Worm (Caenorhabditis elegans): ENCODE measurements around the gene T07G12.4.

Gene T07G12.4

DNA sequence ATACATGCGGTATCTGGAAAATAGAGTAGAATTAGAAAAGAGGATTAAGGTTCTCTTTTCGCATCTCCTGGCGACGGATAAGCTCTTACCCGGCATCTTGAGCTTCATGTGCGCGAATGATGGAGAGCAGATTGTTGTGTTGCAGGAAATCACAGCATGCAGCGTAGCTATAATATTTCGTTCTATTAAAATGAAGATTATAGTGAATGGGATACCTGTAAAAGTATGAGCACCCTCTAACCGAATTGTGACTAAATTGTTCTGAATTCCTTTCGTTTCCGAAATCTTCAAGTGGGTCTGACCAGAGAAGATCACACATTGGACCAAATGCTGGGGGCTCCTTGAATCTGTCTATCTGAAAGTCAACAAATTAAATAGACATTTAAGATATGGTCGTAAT is 40.1 kb downstream of the T07G12.4 start:
- no peak for TF ChIP-seq hnd-1 (tag; optimal IDR thresholded peaks at IDR 0.05)
- TF ChIP-seq F13C5.2 (tag; optimal IDR thresholded peaks at IDR 0.05): no peak
- TF ChIP-seq hmbx-1 (tag; optimal IDR thresholded peaks at IDR 0.05): no peak
- no peak for TF ChIP-seq flt-1 (GFP tag; IDR thresholded peaks at IDR 0.05)
- no peak for TF ChIP-seq tbx-37 (GFP tag; conservative IDR thresholded peaks at IDR 0.05)
- TF ChIP-seq tbx-11 (GFP tag; IDR thresholded peaks at IDR 0.05): no peak
- no peak for TF ChIP-seq ceh-13 (GFP tag; optimal IDR thresholded peaks at IDR 0.05)
- TF ChIP-seq aly-1 (tag; optimal IDR thresholded peaks at IDR 0.05): no peak
- no peak for TF ChIP-seq scrt-1 (GFP tag; IDR thresholded peaks at IDR 0.05)
- TF ChIP-seq pes-1 (GFP tag; IDR thresholded peaks at IDR 0.05): no peak
- TF ChIP-seq B0310.2 (tag; optimal IDR thresholded peaks at IDR 0.05): no peak
- no peak for TF ChIP-seq tra-4 (tag; optimal IDR thresholded peaks at IDR 0.05)
- no peak for TF ChIP-seq ceh-36 (tag; optimal IDR thresholded peaks at IDR 0.05)
- no peak for TF ChIP-seq hmg-4 (GFP tag; optimal IDR thresholded peaks at IDR 0.05)
- no peak for TF ChIP-seq ets-7 (tag; optimal IDR thresholded peaks at IDR 0.05)

DNA sequence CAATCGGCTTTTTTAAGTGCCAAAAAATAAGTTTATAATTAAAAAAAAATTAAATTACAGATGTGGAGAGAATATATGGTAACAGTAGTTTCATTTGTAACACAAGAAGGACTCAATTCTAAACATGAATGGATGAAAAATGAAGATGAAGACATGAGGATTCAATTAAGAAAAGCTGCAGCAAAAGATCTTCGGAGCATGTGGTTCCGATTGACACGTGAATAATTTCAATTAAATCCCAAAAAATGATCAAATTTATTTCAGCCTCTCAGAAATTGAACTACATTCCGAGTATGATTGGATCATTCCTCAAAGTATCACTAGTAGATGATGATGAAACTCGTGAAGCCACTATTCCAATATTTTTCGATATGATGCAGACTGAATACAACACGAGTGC is 49.1 kb downstream of the T07G12.4 start:
- TF ChIP-seq aly-1 (tag; optimal IDR thresholded peaks at IDR 0.05): no peak
- TF ChIP-seq ceh-13 (GFP tag; optimal IDR thresholded peaks at IDR 0.05): no peak
- no peak for TF ChIP-seq sea-1 (GFP tag; conservative IDR thresholded peaks at IDR 0.05)
- TF ChIP-seq flt-1 (GFP tag; IDR thresholded peaks at IDR 0.05): no peak
- TF ChIP-seq ceh-36 (tag; optimal IDR thresholded peaks at IDR 0.05): no peak
- no peak for TF ChIP-seq ama-1 (optimal IDR thresholded peaks at IDR 0.05)
- TF ChIP-seq tbx-11 (GFP tag; IDR thresholded peaks at IDR 0.05): no peak
- no peak for TF ChIP-seq tbx-37 (GFP tag; conservative IDR thresholded peaks at IDR 0.05)
- no peak for TF ChIP-seq B0310.2 (tag; optimal IDR thresholded peaks at IDR 0.05)
- no peak for TF ChIP-seq pes-1 (GFP tag; IDR thresholded peaks at IDR 0.05)
- TF ChIP-seq hnd-1 (tag; optimal IDR thresholded peaks at IDR 0.05): no peak
- TF ChIP-seq F13C5.2 (tag; optimal IDR thresholded peaks at IDR 0.05): no peak
- no peak for TF ChIP-seq ets-7 (tag; optimal IDR thresholded peaks at IDR 0.05)
